Fruit fly (Drosophila melanogaster) whole organism, embryonic: ENCODE results near the gene CG16719.

Experiments used
- CG6175 ChIP-seq: fragments of 200-800 bp; sonication (Bioruptor generic); IDR thresholded peaks from 3 replicates; pipeline ENCODE4 v1.3.6; 2022; ENCODE audit warnings: missing biosample characterization, missing genetic modification characterization
- CG7839 ChIP-seq: fragments of 200-800 bp; sonication (Bioruptor generic); optimal IDR thresholded peaks from 3 replicates; lab custom pipeline; 2018; ENCODE audit warnings: missing biosample characterization, mild to moderate bottlenecking, missing genetic modification characterization, moderate library complexity
- Dll ChIP-seq: fragments of 200-800 bp; sonication (Bioruptor generic); IDR thresholded peaks from 4 replicates; pipeline ENCODE4 v1.3.6; 2022; ENCODE audit warnings: missing biosample characterization, missing genetic modification characterization; ENCODE audit not compliant: partially characterized antibody
- NK7.1 ChIP-seq: fragments of 200-800 bp; sonication (Bioruptor generic); optimal IDR thresholded peaks from 3 replicates; lab custom pipeline; 2016; ENCODE audit warnings: missing biosample characterization, missing genetic modification characterization
- Scr ChIP-seq: fragments of 200-800 bp; sonication (Bioruptor generic); IDR thresholded peaks from 2 replicates; pipeline ENCODE4 v1.3.6; 2022; ENCODE audit warnings: missing biosample characterization, missing genetic modification characterization; ENCODE audit not compliant: partially characterized antibody
- eyg ChIP-seq: fragments of 200-800 bp; sonication (Bioruptor generic); optimal IDR thresholded peaks from 3 replicates; lab custom pipeline; 2016; ENCODE audit warnings: missing biosample characterization, missing genetic modification characterization
- ind ChIP-seq: fragments of 200-800 bp; sonication (Bioruptor generic); optimal IDR thresholded peaks from 3 replicates; lab custom pipeline; 2016; ENCODE audit warnings: missing biosample characterization, missing genetic modification characterization
- nerfin-2 ChIP-seq: fragments of 200-800 bp; sonication (Bioruptor generic); IDR thresholded peaks from 2 replicates; pipeline ENCODE4 v1.3.6; 2022; ENCODE audit warnings: missing biosample characterization, missing genetic modification characterization; ENCODE audit not compliant: partially characterized antibody
- pita ChIP-seq: fragments of 200-800 bp; sonication (Bioruptor generic); optimal IDR thresholded peaks from 2 replicates; lab custom pipeline; 2017; ENCODE audit warnings: missing biosample characterization, mild to moderate bottlenecking, missing genetic modification characterization
- sc ChIP-seq, 3 experiments: fragments of >200 bp in 2 of 3; fragments of 200-800 bp in 1 of 3; sonication (Bioruptor generic) in 1 of 3; optimal IDR thresholded peaks; 2 replicates in 2 of 3; 3 replicates in 1 of 3; lab custom pipeline; 2017; ENCODE audit warnings: mild to moderate bottlenecking in 1 of 3, missing biosample characterization in 1 of 3, missing genetic modification characterization in 1 of 3, missing genetic modification reagents in 1 of 3
- sna ChIP-seq: fragments of 200-800 bp; sonication (Bioruptor generic); IDR thresholded peaks from 2 replicates; pipeline ENCODE4 v1.3.6; 2022; ENCODE audit warnings: missing biosample characterization, missing genetic modification characterization; ENCODE audit not compliant: partially characterized antibody
- unc-4 ChIP-seq: fragments of 200-800 bp; sonication (Bioruptor generic); IDR thresholded peaks from 2 replicates; pipeline ENCODE4 v1.3.6; 2022; ENCODE audit warnings: missing biosample characterization, missing genetic modification characterization; ENCODE audit not compliant: partially characterized antibody

dm6 chr3L:9678994-9679393 lies 6.0 kb upstream of the CG16719 start, which contains the start of the genes fry and CG16717:
- TF ChIP-seq CG6175 (no peak), nerfin-2 (GFP tag; lab: Robert Waterston, UW) (no peak), Dll (GFP tag; lab: Robert Waterston, UW) (peak; percentile 68), unc-4 (GFP tag; lab: Robert Waterston, UW) (no peak), pita (GFP tag; lab: Kevin White, UChicago) (no peak), sc (optimal IDR thresholded peaks at IDR 0.05; lab: Kevin White, UChicago) (no peak), sc (GFP tag; optimal IDR thresholded peaks at IDR 0.05; lab: Kevin White, UChicago) (no peak), eyg (no peak), sna (peak; percentile 68; the same call in 1 of the 2 replicates), NK7.1 (GFP tag; lab: Kevin White, UChicago) (no peak), CG7839 (tag; lab: Kevin White, UChicago) (no peak), Scr (GFP tag; lab: Robert Waterston, UW) (peak; percentile 66), ind (GFP tag; lab: Kevin White, UChicago) (no peak)
